Fruit fly (Drosophila melanogaster): ENCODE measurements around the gene Trax.

The Trax gene

DNA sequence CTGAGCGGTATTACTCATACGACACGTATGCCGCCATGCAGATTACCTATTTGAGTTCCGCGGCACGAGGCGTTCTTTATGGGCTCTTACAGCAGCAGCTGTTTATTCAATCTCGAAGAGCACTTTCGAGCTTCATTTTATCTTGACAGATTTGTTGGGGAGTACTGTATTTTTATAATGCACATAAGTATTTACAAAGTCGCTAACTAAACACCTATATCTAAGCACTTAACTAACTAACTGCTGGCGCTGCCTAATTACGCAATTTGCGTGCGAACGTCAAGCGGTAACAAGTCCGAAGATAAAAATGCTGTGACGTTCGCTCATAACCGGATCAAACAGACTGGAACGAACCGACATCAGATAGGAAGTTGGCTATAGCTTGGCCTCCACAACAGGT lies 41.2 kb downstream of the Trax start:
- no peak for TF ChIP-seq CG34367 (tag; optimal IDR thresholded peaks at IDR 0.05)
- no peak for TF ChIP-seq CG13204 (GFP tag; optimal IDR thresholded peaks at IDR 0.05)
- no peak for TF ChIP-seq Pif1A (GFP tag; optimal IDR thresholded peaks at IDR 0.05)
- TF ChIP-seq D1 (tag; optimal IDR thresholded peaks at IDR 0.05) = no peak
- no peak for TF ChIP-seq Snoo (tag; optimal IDR thresholded peaks at IDR 0.05)

DNA sequence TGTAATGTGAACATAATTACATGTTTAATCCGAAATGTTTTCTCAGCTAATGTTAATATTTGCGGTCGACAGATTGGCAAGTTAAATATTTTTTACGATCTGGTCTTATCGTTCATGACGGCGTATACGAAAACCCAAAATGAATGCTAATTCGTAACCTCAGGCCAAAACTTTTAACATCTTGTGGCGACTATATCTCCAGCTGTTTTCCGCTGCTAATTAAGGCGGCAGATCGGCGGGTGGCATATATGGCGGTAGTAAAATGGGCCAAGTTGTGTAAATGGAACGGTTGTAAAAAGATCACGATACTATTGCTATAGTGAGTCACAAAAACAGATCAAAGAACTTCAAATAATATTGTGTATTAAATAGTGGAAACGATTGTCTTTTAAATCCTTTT lies 44.9 kb downstream of the Trax start:
- TF ChIP-seq D1 (tag; optimal IDR thresholded peaks at IDR 0.05) (no peak), CG34367 (tag; optimal IDR thresholded peaks at IDR 0.05) (no peak), CG8159 (tag; optimal IDR thresholded peaks at IDR 0.05) (no peak), Ets98B (GFP tag; IDR thresholded peaks at IDR 0.05) (no peak), CG13204 (GFP tag; optimal IDR thresholded peaks at IDR 0.05) (no peak)

DNA sequence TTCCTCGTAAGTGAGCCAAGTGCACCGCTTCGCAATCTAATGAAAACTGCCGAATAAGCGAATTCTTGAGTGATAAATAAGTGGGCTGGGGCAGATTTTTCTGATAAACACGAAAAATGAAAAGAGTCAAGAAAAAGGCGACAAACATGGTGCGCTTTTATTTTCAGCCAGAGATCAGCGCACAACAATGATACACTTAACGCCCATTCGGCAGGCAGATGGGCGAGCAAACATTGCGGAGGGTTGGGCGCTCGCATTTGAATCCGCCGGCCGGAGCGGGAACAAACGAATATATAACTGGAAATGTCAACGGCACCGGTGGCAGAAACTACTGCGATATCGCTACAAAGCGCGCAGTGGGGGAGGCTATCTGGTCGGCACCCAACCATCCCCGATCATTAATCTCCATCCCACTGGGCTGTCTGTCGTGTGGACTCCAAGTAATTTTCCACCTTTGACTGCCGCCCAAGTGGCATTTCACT lies 45.6 kb downstream of the Trax start, which contains the start of gene CG6125:
Gene CG6125, minus strand, starts transcription at position 51 of the 482 bp plus-strand sequence.
- TF ChIP-seq D1 (tag; optimal IDR thresholded peaks at IDR 0.05) = no peak
- no peak for TF ChIP-seq Pif1A (GFP tag; optimal IDR thresholded peaks at IDR 0.05)
- no peak for TF ChIP-seq rn (GFP tag; IDR thresholded peaks at IDR 0.05)
- TF ChIP-seq CG17806 (tag; optimal IDR thresholded peaks at IDR 0.05) = no peak
- TF ChIP-seq CG4496 (GFP tag; IDR thresholded peaks at IDR 0.05) = no peak
- no peak for TF ChIP-seq EcR (GFP tag; optimal IDR thresholded peaks at IDR 0.05)
- TF ChIP-seq CG13204 (GFP tag; optimal IDR thresholded peaks at IDR 0.05) = no peak
- no peak for TF ChIP-seq CG9948 (tag; optimal IDR thresholded peaks at IDR 0.05)
- TF ChIP-seq gl (tag; optimal IDR thresholded peaks at IDR 0.05) = no peak
- TF ChIP-seq CG15710 (tag; optimal IDR thresholded peaks at IDR 0.05) = no peak
- no peak for TF ChIP-seq CG12605 (GFP tag; IDR thresholded peaks at IDR 0.05)
- TF ChIP-seq CG10348 (GFP tag; IDR thresholded peaks at IDR 0.05) = no peak
- TF ChIP-seq Snoo (tag; optimal IDR thresholded peaks at IDR 0.05) = no peak
- no peak for TF ChIP-seq CG32121 (GFP tag; IDR thresholded peaks at IDR 0.05)
- no peak for TF ChIP-seq CG8159 (tag; optimal IDR thresholded peaks at IDR 0.05)
- TF ChIP-seq fd96Ca (GFP tag; IDR thresholded peaks at IDR 0.05) = no peak
- no peak for TF ChIP-seq Pif1B (GFP tag; optimal IDR thresholded peaks at IDR 0.05)

DNA sequence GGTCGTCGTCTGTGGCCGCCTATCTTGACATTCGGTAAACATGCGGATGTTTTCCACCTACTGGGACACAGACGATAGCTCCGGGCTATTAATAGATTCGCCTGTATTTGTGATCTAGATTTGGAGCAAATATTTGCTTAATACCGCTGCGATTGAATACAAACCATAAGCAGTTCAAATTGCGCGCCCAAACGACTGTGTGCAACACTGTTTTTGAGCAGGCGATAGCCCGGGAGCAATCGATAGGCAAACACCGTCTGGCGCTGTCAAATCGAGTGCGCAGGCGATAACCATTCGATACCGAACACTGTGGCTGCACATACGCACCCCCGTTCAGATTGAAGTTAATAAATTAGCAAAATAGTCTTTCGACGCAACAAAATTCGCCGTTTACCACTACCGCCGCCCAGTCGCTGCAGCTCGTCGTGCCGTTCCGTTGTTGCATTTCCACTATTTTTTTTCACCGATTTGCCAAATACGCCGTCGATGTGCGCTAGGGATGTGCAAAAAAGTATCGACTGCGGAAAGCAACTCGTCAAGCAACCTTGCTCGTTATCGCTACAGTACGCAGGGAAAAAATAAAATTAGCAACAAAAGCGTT lies 46.7 kb downstream of the Trax start, which contains the start of gene Atx2:
Gene Atx2, plus strand, starts transcription at position 293 of the 601 bp plus-strand sequence.
- TF ChIP-seq CG13204 (GFP tag; optimal IDR thresholded peaks at IDR 0.05) (no peak), fd96Ca (GFP tag; IDR thresholded peaks at IDR 0.05) (peak; percentile 23; the same call in 1 of the 3 replicates)

DNA sequence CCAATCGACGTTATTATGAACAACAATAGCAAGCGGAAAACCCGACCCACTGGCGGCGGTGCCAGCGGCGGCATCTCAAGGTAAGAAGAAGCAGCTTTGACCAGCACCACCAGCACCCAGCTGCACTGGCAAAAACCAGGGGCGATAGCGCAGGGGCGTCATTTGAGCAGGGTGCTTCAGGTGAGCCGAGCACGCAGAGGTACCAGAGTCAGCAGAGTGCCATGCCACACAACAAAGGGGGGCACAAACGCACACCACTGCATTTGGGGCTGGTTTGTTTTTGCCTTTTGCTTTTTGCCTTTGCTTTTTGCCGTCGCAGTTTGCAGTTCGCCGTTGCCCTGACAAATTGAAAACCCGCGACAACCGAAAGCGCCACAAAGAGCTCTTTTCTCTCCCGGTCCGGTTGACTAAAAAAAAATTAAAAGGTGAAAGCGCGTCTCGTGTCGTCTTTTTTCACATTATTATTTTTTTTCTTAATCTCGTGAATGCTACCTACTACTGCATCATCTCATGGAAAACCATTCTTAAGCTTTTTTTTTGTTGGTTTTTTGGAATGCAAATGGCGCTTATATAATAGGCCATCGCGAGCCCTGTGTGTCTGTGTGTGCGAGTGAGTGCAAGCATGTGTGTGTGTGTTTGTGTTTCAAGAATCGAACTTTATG lies 47.7 kb downstream of the Trax start:
- 0 out of 2 replicates have a peak, but pooled peaks have one; percentile 17 for TF ChIP-seq CG10348 (GFP tag; IDR thresholded peaks at IDR 0.05)
- TF ChIP-seq Snoo (tag; optimal IDR thresholded peaks at IDR 0.05) = no peak
- peak; percentile 75 for TF ChIP-seq fd96Ca (GFP tag; IDR thresholded peaks at IDR 0.05)
- no peak for TF ChIP-seq CG4496 (GFP tag; IDR thresholded peaks at IDR 0.05)
- no peak for TF ChIP-seq D1 (tag; optimal IDR thresholded peaks at IDR 0.05)
- peak; percentile 27 for TF ChIP-seq CG13204 (GFP tag; optimal IDR thresholded peaks at IDR 0.05)
- peak; percentile 69 for TF ChIP-seq CG32121 (GFP tag; IDR thresholded peaks at IDR 0.05)
- peak; percentile 29 for TF ChIP-seq Pif1A (GFP tag; optimal IDR thresholded peaks at IDR 0.05)
- TF ChIP-seq CG14655 (GFP tag; optimal IDR thresholded peaks at IDR 0.05) = peak; percentile 16
- peak; percentile 74; the same call in 1 of the 2 replicates for TF ChIP-seq Ets98B (GFP tag; IDR thresholded peaks at IDR 0.05)
- peak; percentile 54; the same call in 1 of the 2 replicates for TF ChIP-seq rn (GFP tag; IDR thresholded peaks at IDR 0.05)
- TF ChIP-seq Pif1B (GFP tag; optimal IDR thresholded peaks at IDR 0.05) = peak; percentile 0

DNA sequence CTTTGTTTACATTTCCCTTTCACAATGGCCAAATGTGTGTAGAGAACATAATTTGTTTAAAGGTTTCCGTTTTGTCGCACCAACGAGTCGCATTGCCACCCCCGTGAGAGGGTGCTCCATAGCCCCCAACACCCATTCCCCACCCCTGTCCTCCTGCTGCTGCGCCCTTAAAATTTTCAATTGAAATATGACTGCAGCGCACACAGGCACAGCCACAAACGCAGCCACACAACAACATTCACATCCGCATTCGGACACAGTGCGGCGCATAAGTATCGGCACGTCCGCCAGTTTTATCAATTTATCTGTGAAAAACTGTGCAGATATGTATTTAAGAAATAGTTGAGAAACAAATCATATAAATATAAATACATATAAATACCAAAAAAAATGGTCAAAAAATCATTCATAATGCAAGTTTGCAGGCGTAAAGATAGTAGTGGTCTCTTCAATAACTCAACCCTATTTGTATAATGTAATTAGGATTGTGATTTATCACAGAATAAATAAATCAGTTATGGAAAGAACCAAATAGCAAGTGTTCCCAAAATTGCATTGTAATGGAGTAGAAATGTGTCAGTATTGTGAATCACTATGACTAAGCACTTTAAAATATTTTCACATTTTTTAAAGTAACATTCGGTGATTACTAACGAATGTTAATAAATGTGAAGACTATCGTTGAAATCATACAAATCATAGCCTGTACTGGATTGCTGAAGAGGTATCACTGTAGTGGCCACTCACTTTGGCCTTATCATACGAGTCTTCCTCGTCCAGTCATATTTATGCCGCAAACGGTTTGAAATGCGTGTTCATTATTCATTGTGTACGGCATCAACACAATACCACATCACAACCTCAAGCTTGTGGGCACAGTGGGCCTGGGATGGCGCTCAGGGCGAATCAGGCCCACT lies 48.5 kb downstream of the Trax start:
- TF ChIP-seq Ets98B (GFP tag; IDR thresholded peaks at IDR 0.05) = peak; percentile 62
- peak; percentile 19 for TF ChIP-seq CG14655 (GFP tag; optimal IDR thresholded peaks at IDR 0.05)
- TF ChIP-seq CG4496 (GFP tag; IDR thresholded peaks at IDR 0.05) = peak; percentile 71; the same call in 2 of the 3 replicates
- no peak for TF ChIP-seq CG17806 (tag; optimal IDR thresholded peaks at IDR 0.05)
- TF ChIP-seq CG32121 (GFP tag; IDR thresholded peaks at IDR 0.05) = peak; percentile 24; the same call in 1 of the 2 replicates
- TF ChIP-seq CG10348 (GFP tag; IDR thresholded peaks at IDR 0.05) = no peak
- peak; percentile 10; the same call in 1 of the 2 replicates for TF ChIP-seq rn (GFP tag; IDR thresholded peaks at IDR 0.05)
- TF ChIP-seq Snoo (tag; optimal IDR thresholded peaks at IDR 0.05) = peak; percentile 28
- peak; percentile 9 for TF ChIP-seq CG8159 (tag; optimal IDR thresholded peaks at IDR 0.05)
- peak; percentile 73; the same call in 1 of the 3 replicates for TF ChIP-seq fd96Ca (GFP tag; IDR thresholded peaks at IDR 0.05)

All from whole organism, pupa.